Worm (Caenorhabditis elegans) whole organism, L3 larva: Measurements from ENCODE around the gene C04F5.8.

Source experiments
- aly-2 ChIP-seq: fragments of 150-350 bp; optimal IDR thresholded peaks from 2 replicates; lab custom pipeline; 2014; ENCODE audit warnings: missing biosample characterization, missing genetic modification characterization
- ama-1 ChIP-seq: fragments of 150-350 bp; optimal IDR thresholded peaks from 2 replicates; lab custom pipeline; 2018
- ceh-28 ChIP-seq: fragments of 150-350 bp; optimal IDR thresholded peaks from 2 replicates; lab custom pipeline; 2014; ENCODE audit warnings: missing biosample characterization, missing genetic modification reagents, missing genetic modification characterization
- ceh-82 ChIP-seq: fragments of 150-350 bp; optimal IDR thresholded peaks from 2 replicates; lab custom pipeline; 2014; ENCODE audit warnings: missing biosample characterization, missing genetic modification characterization
- nhr-28 ChIP-seq: fragments of 150-350 bp; optimal IDR thresholded peaks from 2 replicates; lab custom pipeline; 2014; ENCODE audit warnings: missing biosample characterization, missing genetic modification characterization
- pha-4 ChIP-seq: fragments of 150-350 bp; optimal IDR thresholded peaks from 2 replicates; lab custom pipeline; 2014; ENCODE audit warnings: missing biosample characterization, missing genetic modification reagents, missing genetic modification characterization
- unc-39 ChIP-seq: sonication (generic microtip); optimal IDR thresholded peaks from 4 replicates; lab custom pipeline; 2017; ENCODE audit warnings: missing biosample characterization, missing genetic modification characterization

DNA sequence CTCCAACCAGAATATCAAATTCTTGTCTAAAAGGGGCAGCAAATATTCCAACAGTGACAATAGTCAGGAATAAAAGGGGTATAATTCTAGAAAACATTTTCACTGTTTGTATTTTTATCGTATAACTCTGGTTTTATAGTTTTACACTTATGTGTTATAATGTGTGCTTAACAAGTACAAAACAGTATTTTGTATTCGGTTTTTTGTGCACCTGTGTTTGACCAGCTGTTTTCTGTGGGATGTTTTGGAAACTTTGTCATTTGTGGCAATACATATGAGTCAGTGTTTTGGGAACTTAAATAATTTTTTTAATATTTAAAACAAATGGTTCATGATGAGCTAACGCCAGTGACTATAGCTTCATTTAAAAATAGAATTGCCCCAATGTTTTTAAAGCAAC lies 32.8 kb upstream of the C04F5.8 start, which contains the start of gene F14F9.6:
- TF ChIP-seq pha-4 (tag; lab: Kevin White, UChicago) (no peak), nhr-28 (tag; lab: Kevin White, UChicago) (no peak), ceh-82 (tag; lab: Kevin White, UChicago) (no peak), ceh-28 (tag; lab: Kevin White, UChicago) (no peak), aly-2 (tag; lab: Kevin White, UChicago) (no peak), unc-39 (no peak), ama-1 (lab: Kevin White, UChicago) (no peak)
